Fruit fly (Drosophila melanogaster) whole organism: ENCODE results near the gene SmydA-8.

ENCODE experiments used
- Dll ChIP-seq: fragments of >200 bp; optimal IDR thresholded peaks from 2 replicates; lab custom pipeline; 2017
- EcR ChIP-seq, 2 experiments: fragments of >200 bp; optimal IDR thresholded peaks; 2 replicates each; lab custom pipeline; 2017; ENCODE audit warnings: missing biosample characterization in 2 of 2, missing genetic modification characterization in 2 of 2, missing genetic modification reagents in 2 of 2
- psq ChIP-seq: fragments of >200 bp; optimal IDR thresholded peaks from 2 replicates; lab custom pipeline; 2017

- TF ChIP-seq Dll (lab: Kevin White, UChicago) (no peak), EcR (GFP tag; optimal IDR thresholded peaks at IDR 0.05; lab: Kevin White, UChicago) (no peak), psq (lab: Kevin White, UChicago) (no peak)
Observed at dm6 chrX:2258602-2259233, 45.1 kb upstream of the SmydA-8 start.
